Fruit fly (Drosophila melanogaster) Kc167 (cell line): ENCODE data around the gene MTF-1.

Source experiments
- Myc ChIP-seq: fragments of >200 bp; optimal IDR thresholded peaks from 2 replicates; lab custom pipeline; 2017; ENCODE audit warnings: missing external identifiers
- Sin3A ChIP-seq: fragments of >200 bp; optimal IDR thresholded peaks from 2 replicates; lab custom pipeline; 2018; ENCODE audit warnings: missing external identifiers
- h ChIP-seq: fragments of >200 bp; optimal IDR thresholded peaks from 3 replicates; lab custom pipeline; 2018; ENCODE audit warnings: missing external identifiers
- insv ChIP-seq: fragments of >200 bp; optimal IDR thresholded peaks from 3 replicates; lab custom pipeline; 2018; ENCODE audit warnings: missing external identifiers
- psq ChIP-seq: fragments of >200 bp; optimal IDR thresholded peaks from 2 replicates; lab custom pipeline; 2017; ENCODE audit warnings: missing external identifiers
- ttk ChIP-seq: sonication (Bioruptor generic); optimal IDR thresholded peaks from 2 replicates; lab custom pipeline; 2017; ENCODE audit warnings: missing external identifiers

DNA sequence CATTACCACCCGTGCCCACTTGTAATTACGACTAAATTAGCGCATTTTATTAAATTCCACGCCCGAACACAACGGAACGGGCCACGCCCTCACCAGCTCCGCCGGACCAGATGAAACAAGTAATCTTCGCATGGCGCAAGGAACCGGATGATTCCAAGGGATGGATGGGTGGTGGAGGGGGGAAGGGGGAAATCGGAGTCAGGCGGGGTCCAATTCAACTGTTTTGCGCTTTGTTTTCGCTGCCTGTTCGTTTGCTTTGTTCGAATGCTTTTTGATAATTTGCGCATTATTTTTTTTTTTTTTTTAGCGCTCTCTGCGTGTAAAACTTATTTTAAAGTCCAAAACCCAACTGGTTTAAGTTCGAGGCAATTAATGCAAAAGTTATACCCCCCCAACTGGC is 33.4 kb upstream of the MTF-1 start:
- TF ChIP-seq ttk (lab: Kevin White, UChicago) (no peak), Myc (no peak), psq (lab: Kevin White, UChicago) (no peak), h (lab: Kevin White, UChicago) (no peak), insv (lab: Kevin White, UChicago) (no peak), Sin3A (lab: Kevin White, UChicago) (no peak)
